Fruit fly (Drosophila melanogaster): Measurements from ENCODE around the gene CG33116.
A peak's percentile ranks its signal among the peaks of the same experiment; 100 is the strongest.

Gene CG33116

dm6 chr2L:19577187-19577765, 44.0 kb downstream of the CG33116 start, which contains the start of the genes spi and msb1l:
Gene spi (minus strand): TSS chr2L:19577315.
Gene msb1l (plus strand): TSS chr2L:19577701.
- no peak for TF ChIP-seq cnc (optimal IDR thresholded peaks at IDR 0.05)
- TF ChIP-seq CG14711 (tag; optimal IDR thresholded peaks at IDR 0.05): peak; percentile 61
- TF ChIP-seq tj (GFP tag; optimal IDR thresholded peaks at IDR 0.05): no peak
- peak; percentile 31 for TF ChIP-seq Clk (GFP tag; optimal IDR thresholded peaks at IDR 0.05)
- TF ChIP-seq pad (GFP tag; optimal IDR thresholded peaks at IDR 0.05): peak; percentile 33
- peak; percentile 37 for TF ChIP-seq CG1620 (GFP tag; optimal IDR thresholded peaks at IDR 0.05)
- TF ChIP-seq kay (GFP tag; ENCODE audit: borderline replicate concordance): no peak
- peak; percentile 79 for TF ChIP-seq CG7101 (tag; optimal IDR thresholded peaks at IDR 0.05)
- TF ChIP-seq bab1 (GFP tag; optimal IDR thresholded peaks at IDR 0.05): peak; percentile 33
- TF ChIP-seq Mnt (GFP tag; optimal IDR thresholded peaks at IDR 0.05): no peak
- peak; percentile 29 for TF ChIP-seq CG7045 (GFP tag; optimal IDR thresholded peaks at IDR 0.05)
- TF ChIP-seq cic (GFP tag; optimal IDR thresholded peaks at IDR 0.05): no peak
- TF ChIP-seq Hr96 (GFP tag; optimal IDR thresholded peaks at IDR 0.05): peak; percentile 45
- TF ChIP-seq CG12768 (GFP tag; optimal IDR thresholded peaks at IDR 0.05): peak; percentile 13
- peak; percentile 43 for TF ChIP-seq ovo (GFP tag; optimal IDR thresholded peaks at IDR 0.05)
- TF ChIP-seq toe (GFP tag; optimal IDR thresholded peaks at IDR 0.05): peak; percentile 60
- TF ChIP-seq CG5204 (GFP tag; optimal IDR thresholded peaks at IDR 0.05): no peak
- peak; percentile 45 for TF ChIP-seq Crg-1 (GFP tag; optimal IDR thresholded peaks at IDR 0.05)
- TF ChIP-seq CG11617 (GFP tag; optimal IDR thresholded peaks at IDR 0.05): peak; percentile 47
- TF ChIP-seq CG33017 (tag; optimal IDR thresholded peaks at IDR 0.05): no peak

- TF ChIP-seq CG1620 (GFP tag; optimal IDR thresholded peaks at IDR 0.05) (no peak), bab1 (GFP tag; optimal IDR thresholded peaks at IDR 0.05) (peak; percentile 28), tj (GFP tag; optimal IDR thresholded peaks at IDR 0.05) (peak; percentile 48)
Observed at dm6 chr2L:19579995-19580578, 46.8 kb downstream of the CG33116 start, which contains the start of gene Pmvk. Gene Pmvk (minus strand): TSS chr2L:19580351.

- no peak for TF ChIP-seq kay (GFP tag; ENCODE audit: borderline replicate concordance)
- TF ChIP-seq CG33017 (tag; optimal IDR thresholded peaks at IDR 0.05): no peak
- peak; percentile 65 for TF ChIP-seq CG12768 (GFP tag; optimal IDR thresholded peaks at IDR 0.05)
- TF ChIP-seq CG7101 (tag; optimal IDR thresholded peaks at IDR 0.05): peak; percentile 46
- TF ChIP-seq CG14711 (tag; optimal IDR thresholded peaks at IDR 0.05): peak; percentile 95
- TF ChIP-seq cnc (optimal IDR thresholded peaks at IDR 0.05): no peak
- TF ChIP-seq Hr96 (GFP tag; optimal IDR thresholded peaks at IDR 0.05): peak; percentile 78
- TF ChIP-seq cic (GFP tag; optimal IDR thresholded peaks at IDR 0.05): peak; percentile 6
- TF ChIP-seq CG7045 (GFP tag; optimal IDR thresholded peaks at IDR 0.05): peak; percentile 67
- peak; percentile 60 for TF ChIP-seq bab1 (GFP tag; optimal IDR thresholded peaks at IDR 0.05)
- peak; percentile 74 for TF ChIP-seq toe (GFP tag; optimal IDR thresholded peaks at IDR 0.05)
- TF ChIP-seq Crg-1 (GFP tag; optimal IDR thresholded peaks at IDR 0.05): peak; percentile 37
- no peak for TF ChIP-seq CG5204 (GFP tag; optimal IDR thresholded peaks at IDR 0.05)
- peak; percentile 48 for TF ChIP-seq CG11617 (GFP tag; optimal IDR thresholded peaks at IDR 0.05)
- TF ChIP-seq Mnt (GFP tag; optimal IDR thresholded peaks at IDR 0.05): peak; percentile 38
- peak; percentile 27 for TF ChIP-seq Clk (GFP tag; optimal IDR thresholded peaks at IDR 0.05)
- TF ChIP-seq pad (GFP tag; optimal IDR thresholded peaks at IDR 0.05): peak; percentile 48
- TF ChIP-seq CG1620 (GFP tag; optimal IDR thresholded peaks at IDR 0.05): peak; percentile 63
- peak; percentile 70 for TF ChIP-seq tj (GFP tag; optimal IDR thresholded peaks at IDR 0.05)
- no peak for TF ChIP-seq ovo (GFP tag; optimal IDR thresholded peaks at IDR 0.05)
Observed at dm6 chr2L:19582185-19582584, 48.9 kb downstream of the CG33116 start, which contains the start of gene Hakai. Gene Hakai (minus strand): TSS chr2L:19582474.

- no peak for TF ChIP-seq kay (GFP tag; ENCODE audit: borderline replicate concordance)
- TF ChIP-seq cic (GFP tag; optimal IDR thresholded peaks at IDR 0.05): peak; percentile 9
- TF ChIP-seq toe (GFP tag; optimal IDR thresholded peaks at IDR 0.05): peak; percentile 79
- TF ChIP-seq ovo (GFP tag; optimal IDR thresholded peaks at IDR 0.05): peak; percentile 61
- TF ChIP-seq CG33017 (tag; optimal IDR thresholded peaks at IDR 0.05): peak; percentile 58
- TF ChIP-seq tj (GFP tag; optimal IDR thresholded peaks at IDR 0.05): peak; percentile 71
- TF ChIP-seq CG11617 (GFP tag; optimal IDR thresholded peaks at IDR 0.05): peak; percentile 72
- no peak for TF ChIP-seq Clk (GFP tag; optimal IDR thresholded peaks at IDR 0.05)
- TF ChIP-seq Crg-1 (GFP tag; optimal IDR thresholded peaks at IDR 0.05): peak; percentile 36
- TF ChIP-seq pad (GFP tag; optimal IDR thresholded peaks at IDR 0.05): peak; percentile 40
- TF ChIP-seq CG1620 (GFP tag; optimal IDR thresholded peaks at IDR 0.05): peak; percentile 79
- TF ChIP-seq CG5204 (GFP tag; optimal IDR thresholded peaks at IDR 0.05): no peak
- TF ChIP-seq Hr96 (GFP tag; optimal IDR thresholded peaks at IDR 0.05): peak; percentile 75
- peak; percentile 72 for TF ChIP-seq CG14711 (tag; optimal IDR thresholded peaks at IDR 0.05)
- peak; percentile 70 for TF ChIP-seq CG7101 (tag; optimal IDR thresholded peaks at IDR 0.05)
- TF ChIP-seq CG7045 (GFP tag; optimal IDR thresholded peaks at IDR 0.05): peak; percentile 28
- peak; percentile 55 for TF ChIP-seq Mnt (GFP tag; optimal IDR thresholded peaks at IDR 0.05)
- peak; percentile 78 for TF ChIP-seq bab1 (GFP tag; optimal IDR thresholded peaks at IDR 0.05)
- TF ChIP-seq cnc (optimal IDR thresholded peaks at IDR 0.05): no peak
- TF ChIP-seq CG12768 (GFP tag; optimal IDR thresholded peaks at IDR 0.05): peak; percentile 49
Observed at dm6 chr2L:19583926-19584392, 50.7 kb downstream of the CG33116 start, which contains the start of the genes PCNA2 and CG10366. Gene PCNA2 (minus strand): TSS chr2L:19583990. Gene CG10366 (plus strand): TSS chr2L:19584235.

Measured in whole organism, adult.